Worm (Caenorhabditis elegans) whole organism, late embryonic: ENCODE results near the gene rps-21.

Source experiments
- ceh-14 ChIP-seq: sonication (generic microtip); optimal IDR thresholded peaks from 2 replicates; lab custom pipeline; 2016; ENCODE audit warnings: missing genotype, missing genetic modification characterization, missing compliant biosample characterization
- fax-1 ChIP-seq: sonication (generic microtip); optimal IDR thresholded peaks from 2 replicates; lab custom pipeline; 2016; ENCODE audit warnings: missing genotype, missing genetic modification characterization, missing compliant biosample characterization
- hlh-13 ChIP-seq: fragments of 200-800 bp; sonication (Bioruptor generic); optimal IDR thresholded peaks from 2 replicates; lab custom pipeline; 2018; ENCODE audit warnings: mild to moderate bottlenecking, missing genetic modification characterization, missing compliant biosample characterization
- nfya-1 ChIP-seq: sonication (generic microtip); optimal IDR thresholded peaks from 2 replicates; lab custom pipeline; 2017; ENCODE audit warnings: missing genetic modification characterization, mild to moderate bottlenecking, missing compliant biosample characterization, antibody characterized with exemption, moderate library complexity
- odd-2 ChIP-seq: sonication (generic microtip); optimal IDR thresholded peaks from 2 replicates; lab custom pipeline; 2017; ENCODE audit warnings: antibody characterized with exemption, mild to moderate bottlenecking, missing genetic modification characterization, missing compliant biosample characterization
- pha-4 ChIP-seq: fragments of 150-350 bp; optimal IDR thresholded peaks from 2 replicates; lab custom pipeline; 2018; ENCODE audit warnings: missing biosample characterization, missing genetic modification reagents, missing genetic modification characterization

DNA sequence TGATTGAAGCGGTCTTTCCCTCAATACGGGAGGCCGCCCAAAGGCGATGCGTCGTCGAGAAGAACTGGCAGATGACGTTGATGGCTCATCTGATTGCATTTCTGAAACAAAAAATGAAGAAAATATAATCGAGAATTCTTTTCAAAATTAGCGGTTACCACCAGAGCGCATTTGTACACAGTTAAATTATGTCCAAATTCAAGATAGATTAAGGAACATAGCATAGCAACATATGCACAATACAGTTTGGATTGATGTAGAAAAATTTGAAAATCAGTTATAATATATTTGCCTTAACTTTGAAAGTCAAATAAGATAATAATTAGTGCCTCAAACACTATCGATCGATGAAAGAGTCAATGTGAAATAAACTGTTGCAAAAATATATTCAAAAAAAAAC is 40.3 kb upstream of the rps-21 start, which contains the start of gene R151.8:
- TF ChIP-seq ceh-14 (tag; lab: Kevin White, UChicago) (no peak), odd-2 (tag; lab: Kevin White, UChicago) (no peak), hlh-13 (no peak), fax-1 (tag; lab: Kevin White, UChicago) (no peak), nfya-1 (tag; lab: Kevin White, UChicago) (no peak), pha-4 (tag; lab: Kevin White, UChicago) (no peak)
